Worm (Caenorhabditis elegans): ENCODE measurements around the gene lgc-57.

DNA sequence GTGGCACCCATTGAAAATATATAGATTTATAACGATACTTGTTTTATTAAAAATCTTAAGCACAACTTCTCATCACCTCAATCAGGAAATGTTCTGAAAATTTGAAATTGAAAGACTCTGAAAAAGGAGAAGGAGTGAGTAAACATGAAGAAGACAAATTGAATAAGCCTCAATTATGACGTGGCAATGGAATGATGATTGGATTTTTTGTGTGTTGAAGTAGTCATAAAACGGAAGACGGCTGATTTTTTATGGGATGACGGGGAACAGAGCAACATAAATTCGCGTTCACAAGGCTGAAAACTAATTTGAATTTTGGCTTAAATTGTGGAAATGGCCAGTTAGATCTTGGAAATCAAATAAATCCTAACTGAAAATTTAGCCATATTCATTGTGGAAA lies 36.7 kb downstream of the lgc-57 start, which contains the start of gene glb-12:
- no peak for TF ChIP-seq lin-13 (tag; optimal IDR thresholded peaks at IDR 0.05)
- no peak for TF ChIP-seq unc-62 (GFP tag; optimal IDR thresholded peaks at IDR 0.05)
- no peak for TF ChIP-seq nhr-28 (tag; optimal IDR thresholded peaks at IDR 0.05)
- no peak for TF ChIP-seq drap-1 (GFP tag; optimal IDR thresholded peaks at IDR 0.05)
- TF ChIP-seq elt-1 (tag; optimal IDR thresholded peaks at IDR 0.05; ENCODE audit: borderline replicate concordance, insufficient read depth) = no peak
- TF ChIP-seq ztf-11 (tag; optimal IDR thresholded peaks at IDR 0.05) = no peak
- TF ChIP-seq elt-3 (tag; optimal IDR thresholded peaks at IDR 0.05) = no peak
- TF ChIP-seq nhr-76 (tag; optimal IDR thresholded peaks at IDR 0.05) = no peak
- TF ChIP-seq ceh-83 (GFP tag; optimal IDR thresholded peaks at IDR 0.05) = no peak
- no peak for TF ChIP-seq nhr-2 (tag; optimal IDR thresholded peaks at IDR 0.05)
- TF ChIP-seq lsy-2 (tag; optimal IDR thresholded peaks at IDR 0.05) = no peak
- TF ChIP-seq sem-2 (GFP tag; optimal IDR thresholded peaks at IDR 0.05) = no peak

Data from whole organism, mixed stage, embryonic.